Worm (Caenorhabditis elegans) whole organism, L4/young adult: Measurements from ENCODE around the gene gldi-11.
"Not testable (repeated sequence)": the region's sequence is repeated elsewhere in the genome, so short reads cannot be mapped to it uniquely, and the experiment has no call there.

Experiments
- W03F9.2 ChIP-seq: fragments of 150-350 bp; optimal IDR thresholded peaks from 2 replicates; lab custom pipeline; 2014; ENCODE audit warnings: missing biosample characterization, missing genetic modification characterization
- dao-5 ChIP-seq: sonication (generic microtip); optimal IDR thresholded peaks from 2 replicates; lab custom pipeline; 2016; ENCODE audit warnings: missing genotype, missing genetic modification characterization, moderate library complexity, missing compliant biosample characterization
- him-1 ChIP-seq: sonication (generic microtip); optimal IDR thresholded peaks from 2 replicates; lab custom pipeline; 2016; ENCODE audit warnings: missing genotype, missing genetic modification reagents, missing genetic modification characterization, missing compliant biosample characterization

gldi-11 gene

DNA sequence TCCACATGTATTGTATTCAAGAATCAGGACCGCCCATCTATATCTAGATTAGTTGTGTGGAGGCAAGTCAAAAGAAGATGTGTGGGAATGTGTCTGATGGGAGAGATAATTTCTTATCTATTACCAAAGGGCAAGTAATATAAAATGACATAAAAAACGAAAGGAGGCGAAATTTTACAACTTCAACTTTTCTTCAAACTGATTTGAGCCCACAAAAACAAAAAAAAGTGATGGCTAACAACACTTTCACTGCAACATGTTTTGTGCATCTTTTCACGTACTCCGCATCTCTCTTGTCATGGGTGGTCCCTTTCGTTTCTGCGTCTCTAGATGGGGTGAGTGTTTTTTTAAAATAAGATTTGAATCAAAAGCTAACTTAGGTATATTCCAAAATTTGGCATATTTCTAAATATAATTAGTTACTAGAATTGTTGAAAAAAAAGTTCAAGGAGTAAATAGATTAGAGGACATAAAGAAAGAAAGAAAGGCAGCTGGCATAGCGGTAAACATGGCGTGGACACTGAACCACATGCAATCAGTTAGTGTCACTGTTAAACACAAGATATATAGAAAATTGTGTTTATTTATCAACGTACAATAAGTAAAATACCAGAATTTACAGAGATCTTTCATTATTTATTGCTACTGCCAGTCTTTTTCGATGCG lies 3.9 kb downstream of the gldi-11 start, which contains the start of gene ZK546.19:
Gene ZK546.19 (plus strand): TSS at position 186 of the 666 bp plus-strand sequence.
- TF ChIP-seq him-1: no peak
- TF ChIP-seq dao-5 (tag; lab: Kevin White, UChicago): no peak
- no peak for TF ChIP-seq W03F9.2

ce11 chrII:4941050-4941449 lies 4.5 kb downstream of the gldi-11 start, which contains the start of gene cblc-1:
TSS of gene cblc-1 (minus strand) at chrII:4941150.
- no peak for TF ChIP-seq him-1
- TF ChIP-seq dao-5 (tag; lab: Kevin White, UChicago): no peak
- TF ChIP-seq W03F9.2: no peak

- no peak for TF ChIP-seq W03F9.2
- TF ChIP-seq him-1: no peak
- TF ChIP-seq dao-5 (tag; lab: Kevin White, UChicago): no peak
These were observed 7.8 kb downstream of the gldi-11 start, which contains the start of gene ZK546.4 for ce11 chrII:4937743-4938142. TSS of gene ZK546.4 (plus strand) at chrII:4938043.

DNA sequence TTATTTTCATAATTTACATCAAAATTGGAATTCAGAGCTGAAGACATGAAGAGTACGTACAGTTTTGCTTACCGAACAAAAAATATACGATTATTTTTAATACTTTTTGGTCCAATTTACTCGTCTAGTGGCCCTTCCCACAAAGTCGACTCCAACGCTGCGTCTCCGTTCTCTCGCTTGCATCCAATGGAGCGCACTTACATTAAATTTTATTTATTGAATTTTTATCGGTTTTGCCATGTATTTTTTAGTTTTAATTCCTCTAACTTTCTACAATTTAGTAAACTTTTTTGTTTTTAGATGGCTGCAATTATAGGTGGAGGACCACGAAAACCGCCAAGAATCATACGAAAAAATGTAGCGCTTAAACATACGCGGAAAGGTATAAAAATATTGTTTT lies 10.1 kb downstream of the gldi-11 start, which contains the start of gene ZK546.5:
Gene ZK546.5 (plus strand): TSS at position 301 of the 400 bp plus-strand sequence.
- TF ChIP-seq him-1 (no peak), W03F9.2 (no peak), dao-5 (tag; lab: Kevin White, UChicago) (no peak)

- TF ChIP-seq him-1 (no peak), dao-5 (tag; lab: Kevin White, UChicago) (no peak), W03F9.2 (no peak)
These were observed 10.6 kb downstream of the gldi-11 start, which contains the start of gene gst-30 for ce11 chrII:4934954-4935353. TSS of gene gst-30 (minus strand) at chrII:4935054.

- not testable (repeated sequence) for TF ChIP-seq W03F9.2; him-1; dao-5 (tag; lab: Kevin White, UChicago)
These were observed 12.9 kb downstream of the gldi-11 start, which contains the start of gene msp-152 for ce11 chrII:4932727-4933126. TSS of gene msp-152 (plus strand) at chrII:4933027.

DNA sequence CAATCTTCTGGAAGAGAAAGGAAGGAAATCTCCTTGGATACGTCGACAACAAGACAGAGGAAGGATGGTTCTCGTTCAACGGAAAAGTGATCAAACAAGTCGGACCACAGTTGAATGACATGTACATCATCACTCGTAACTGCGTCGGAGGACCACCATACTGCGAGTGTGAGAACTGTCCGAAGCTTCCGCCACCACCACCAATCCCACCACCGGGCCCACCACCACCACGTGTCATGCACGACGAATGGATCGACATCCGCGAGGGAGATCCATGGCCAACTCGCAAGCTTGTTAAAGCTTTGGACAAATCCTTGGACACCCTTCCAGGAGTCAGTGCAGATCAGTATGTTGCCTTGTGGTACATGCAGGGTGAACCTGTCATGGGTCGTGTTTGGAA lies 14.3 kb downstream of the gldi-11 start:
- no peak for TF ChIP-seq dao-5 (tag; lab: Kevin White, UChicago)
- TF ChIP-seq him-1: no peak
- TF ChIP-seq W03F9.2: no peak

ce11 chrII:4925198-4925764 lies 20.3 kb downstream of the gldi-11 start, which contains the start of gene aagr-2:
TSS of gene aagr-2 (minus strand) at chrII:4925248.
- TF ChIP-seq W03F9.2: no peak
- no peak for TF ChIP-seq dao-5 (tag; lab: Kevin White, UChicago)
- no peak for TF ChIP-seq him-1

ce11 chrII:4924729-4925128 lies 20.9 kb downstream of the gldi-11 start:
- TF ChIP-seq W03F9.2: no peak
- no peak for TF ChIP-seq him-1
- TF ChIP-seq dao-5 (tag; lab: Kevin White, UChicago): no peak

ce11 chrII:4920608-4921007 lies 25.0 kb downstream of the gldi-11 start:
- TF ChIP-seq W03F9.2 (no peak), dao-5 (tag; lab: Kevin White, UChicago) (no peak), him-1 (no peak)

DNA sequence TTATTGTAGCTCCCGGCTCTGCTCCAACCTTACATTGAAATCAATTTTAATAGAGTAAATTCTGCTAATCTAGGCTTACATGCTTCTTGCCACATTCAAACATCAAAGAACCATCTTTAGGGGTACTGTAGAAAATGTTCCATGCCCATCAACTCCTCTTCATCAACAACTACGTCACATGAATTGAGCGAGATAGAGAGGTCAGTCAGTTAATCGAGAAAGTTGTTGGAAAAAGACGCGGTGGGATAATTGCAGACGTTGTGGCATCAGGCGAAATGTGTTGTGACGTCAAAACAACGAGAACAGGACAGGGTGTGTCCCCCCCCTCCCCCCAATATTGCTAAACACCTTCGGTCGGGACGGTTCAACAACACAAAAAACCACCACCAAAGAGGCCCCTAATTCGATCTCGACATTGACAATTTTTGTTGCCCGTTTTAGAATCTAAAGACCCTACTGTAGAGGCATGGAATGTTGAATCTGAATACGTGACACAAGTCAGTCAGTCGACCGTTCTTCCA lies 27.0 kb downstream of the gldi-11 start:
- TF ChIP-seq him-1: no peak
- no peak for TF ChIP-seq W03F9.2
- TF ChIP-seq dao-5 (tag; lab: Kevin White, UChicago): no peak

ce11 chrII:4916462-4916861 lies 29.1 kb downstream of the gldi-11 start, which contains the start of gene msp-31:
TSS of gene msp-31 (minus strand) at chrII:4916562.
- not testable (repeated sequence) for TF ChIP-seq W03F9.2; him-1; dao-5 (tag; lab: Kevin White, UChicago)

DNA sequence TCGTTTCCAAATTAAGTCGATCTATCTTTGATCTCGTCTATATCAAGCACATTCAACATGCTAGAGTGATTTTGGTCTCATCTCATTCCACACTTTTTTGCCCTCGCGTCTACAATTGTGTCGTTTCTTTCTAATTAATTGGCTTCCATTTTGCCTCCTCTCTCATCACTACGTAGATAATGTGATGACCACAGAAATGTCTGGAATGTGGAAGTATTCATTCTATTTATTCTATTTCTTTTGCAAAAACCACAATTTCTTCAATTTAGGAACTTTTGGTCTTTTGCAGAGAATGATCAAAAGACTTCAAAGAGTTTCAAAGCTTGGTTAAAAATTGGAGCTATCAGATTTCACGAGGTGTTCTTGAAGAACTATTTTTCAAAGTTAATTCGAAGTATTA lies 30.0 kb downstream of the gldi-11 start:
- no peak for TF ChIP-seq W03F9.2
- TF ChIP-seq dao-5 (tag; lab: Kevin White, UChicago): no peak

DNA sequence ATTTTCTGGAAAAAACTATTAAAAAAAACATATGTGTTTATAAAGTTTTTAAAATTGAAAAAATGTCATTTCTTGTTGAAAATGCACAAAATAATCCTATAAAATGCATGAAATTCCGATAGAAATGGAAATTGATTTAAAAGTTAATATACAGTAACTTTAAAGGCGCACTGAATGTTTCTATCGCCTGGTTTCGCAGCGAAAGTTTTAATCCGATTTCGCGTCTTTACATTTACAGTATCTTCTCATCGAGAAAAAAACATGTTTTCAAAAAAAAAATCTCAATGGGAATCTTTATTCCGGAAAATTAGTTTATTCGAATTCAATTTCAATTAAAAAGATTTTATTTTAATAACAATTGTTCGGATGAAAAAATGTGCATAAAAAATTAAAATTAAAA lies 31.4 kb downstream of the gldi-11 start, which contains the start of gene R05F9.11:
Gene R05F9.11 (minus strand): TSS at position 5 of the 400 bp plus-strand sequence.
- no peak for TF ChIP-seq dao-5 (tag; lab: Kevin White, UChicago)
- TF ChIP-seq W03F9.2: no peak
- no peak for TF ChIP-seq him-1

ce11 chrII:4908160-4908559 lies 37.4 kb downstream of the gldi-11 start:
- TF ChIP-seq W03F9.2 (no peak), him-1 (no peak)
